Worm (Caenorhabditis elegans) whole organism, L3 larva: ENCODE measurements around the gene T28D9.11.

Source experiments
- nhr-23 ChIP-seq: fragments of 150-350 bp; optimal IDR thresholded peaks from 2 replicates; lab custom pipeline; 2014; ENCODE audit warnings: missing biosample characterization, missing genetic modification reagents, missing genetic modification characterization
- nhr-237 ChIP-seq: fragments of 150-350 bp; optimal IDR thresholded peaks from 2 replicates; lab custom pipeline; 2014; ENCODE audit warnings: missing biosample characterization, missing genetic modification characterization
- pqm-1 ChIP-seq: fragments of 150-350 bp; optimal IDR thresholded peaks from 2 replicates; lab custom pipeline; 2017; ENCODE audit warnings: missing biosample characterization, missing genetic modification characterization, inconsistent platforms
- snpc-4 ChIP-seq: fragments of 150-350 bp; optimal IDR thresholded peaks from 2 replicates; lab custom pipeline; 2014; ENCODE audit warnings: missing biosample characterization, missing genetic modification characterization
- unc-39 ChIP-seq: sonication (generic microtip); optimal IDR thresholded peaks from 4 replicates; lab custom pipeline; 2017; ENCODE audit warnings: missing biosample characterization, missing genetic modification characterization
- unc-62 ChIP-seq: fragments of 150-350 bp; sonication (generic microtip); optimal IDR thresholded peaks from 4 replicates; lab custom pipeline; 2014; ENCODE audit warnings: missing biosample characterization, missing genetic modification reagents, missing genetic modification characterization
- ztf-11 ChIP-seq: fragments of 150-350 bp; optimal IDR thresholded peaks from 2 replicates; lab custom pipeline; 2014; ENCODE audit warnings: missing biosample characterization, missing genetic modification characterization

- no peak for TF ChIP-seq unc-62 (GFP tag; lab: Kevin White, UChicago)
- no peak for TF ChIP-seq nhr-237
- TF ChIP-seq pqm-1 (tag; lab: Kevin White, UChicago): no peak
- no peak for TF ChIP-seq snpc-4 (tag; lab: Kevin White, UChicago)
- no peak for TF ChIP-seq ztf-11
- no peak for TF ChIP-seq unc-39
- TF ChIP-seq nhr-23: no peak
Observed at ce11 chrII:6519703-6520102, 27.9 kb upstream of the T28D9.11 start.
